Worm (Caenorhabditis elegans) whole organism, L4 larva: ENCODE data around the gene T16A9.3.

Experiments used
- T26A8.4 ChIP-seq: fragments of 200-800 bp; sonication (Bioruptor generic); IDR thresholded peaks from 2 replicates; pipeline ENCODE4 v1.3.6; 2022; ENCODE audit warnings: missing genetic modification characterization, missing compliant biosample characterization
- ZK546.5 ChIP-seq, 2 experiments: sonication (generic microtip); optimal IDR thresholded peaks; 2 replicates each; lab custom pipeline; 2017; ENCODE audit warnings: missing biosample characterization in 2 of 2, missing genetic modification characterization in 2 of 2
- aly-2 ChIP-seq: sonication (generic microtip); optimal IDR thresholded peaks from 2 replicates; lab custom pipeline; 2018; ENCODE audit warnings: missing biosample characterization, missing genetic modification characterization
- daf-19 ChIP-seq: fragments of 200-800 bp; sonication (Bioruptor generic); conservative IDR thresholded peaks from 2 replicates; pipeline ENCODE4 v1.3.6; 2022; ENCODE audit warnings: missing genetic modification characterization, missing compliant biosample characterization
- dmd-6 ChIP-seq: fragments of 200-800 bp; sonication (Bioruptor generic); IDR thresholded peaks from 2 replicates; pipeline ENCODE4 v1.3.6; 2022; ENCODE audit warnings: missing genetic modification reagents, missing genetic modification characterization, missing compliant biosample characterization
- dpl-1 ChIP-seq: fragments of 150-350 bp; optimal IDR thresholded peaks from 2 replicates; lab custom pipeline; 2014; ENCODE audit warnings: missing biosample characterization, missing genetic modification reagents, missing genetic modification characterization
- dve-1 ChIP-seq: sonication (generic microtip); optimal IDR thresholded peaks from 2 replicates; lab custom pipeline; 2017; ENCODE audit warnings: antibody characterized with exemption, mild to moderate bottlenecking, missing genetic modification characterization, missing compliant biosample characterization; ENCODE audit not compliant: insufficient read depth
- egl-27 ChIP-seq: sonication (generic microtip); optimal IDR thresholded peaks from 3 replicates; lab custom pipeline; 2017; ENCODE audit warnings: missing biosample characterization, missing genetic modification reagents, missing genetic modification characterization
- gei-8 ChIP-seq: fragments of 200-800 bp; sonication (Bioruptor generic); optimal IDR thresholded peaks from 2 replicates; lab custom pipeline; 2018; ENCODE audit warnings: mild to moderate bottlenecking, missing genetic modification characterization, missing compliant biosample characterization
- hlh-11 ChIP-seq: fragments of 200-800 bp; sonication (Bioruptor generic); optimal IDR thresholded peaks from 2 replicates; lab custom pipeline; 2018; ENCODE audit warnings: mild to moderate bottlenecking, missing genetic modification characterization, missing compliant biosample characterization
- hmg-1.1 ChIP-seq: fragments of 200-800 bp; sonication (Bioruptor generic); IDR thresholded peaks from 2 replicates; pipeline ENCODE4 v1.3.6; 2022; ENCODE audit warnings: missing genetic modification reagents, missing genetic modification characterization, missing compliant biosample characterization
- jun-1 ChIP-seq: fragments of 150-350 bp; optimal IDR thresholded peaks from 2 replicates; lab custom pipeline; 2014; ENCODE audit warnings: missing biosample characterization, missing genetic modification reagents, missing genetic modification characterization
- lin-29 ChIP-seq: fragments of 200-800 bp; sonication (Bioruptor generic); IDR thresholded peaks from 2 replicates; pipeline ENCODE4 v1.3.6; 2022; ENCODE audit warnings: missing genetic modification reagents, missing genetic modification characterization, missing compliant biosample characterization
- madf-9 ChIP-seq: fragments of 200-800 bp; sonication (Bioruptor generic); conservative IDR thresholded peaks from 2 replicates; pipeline ENCODE4 v1.3.6; 2022; ENCODE audit warnings: missing genetic modification reagents, missing genetic modification characterization, missing compliant biosample characterization
- mdl-1 ChIP-seq, 2 experiments: fragments of 150-350 bp in 1 of 2; sonication (generic microtip) in 1 of 2; optimal IDR thresholded peaks; 2 replicates each; lab custom pipeline; 2014 to 2017; ENCODE audit warnings: missing biosample characterization in 2 of 2, missing genetic modification characterization in 2 of 2
- mxl-2 ChIP-seq: fragments of 200-800 bp; sonication (Bioruptor generic); conservative IDR thresholded peaks from 2 replicates; pipeline ENCODE4 v1.3.6; 2022; ENCODE audit warnings: missing genetic modification reagents, missing genetic modification characterization, missing compliant biosample characterization
- nhr-10 ChIP-seq: fragments of 150-350 bp; optimal IDR thresholded peaks from 2 replicates; lab custom pipeline; 2014; ENCODE audit warnings: missing biosample characterization, missing genetic modification characterization
- nhr-237 ChIP-seq: sonication (generic microtip); optimal IDR thresholded peaks from 2 replicates; lab custom pipeline; 2017; ENCODE audit warnings: missing biosample characterization, missing genetic modification characterization
- nhr-48 ChIP-seq: sonication (generic microtip); optimal IDR thresholded peaks from 2 replicates; lab custom pipeline; 2016; ENCODE audit warnings: mild to moderate bottlenecking, missing genetic modification characterization, missing compliant biosample characterization
- pha-4 ChIP-seq, 2 experiments: fragments of 150-350 bp in 1 of 2; fragments of 200-800 bp in 1 of 2; sonication (Bioruptor generic) in 1 of 2; IDR thresholded peaks in 1 of 2; optimal IDR thresholded peaks in 1 of 2; 2 replicates each; pipeline versions ENCODE4 v1.3.6 to Lab custom; 2014 to 2022; ENCODE audit warnings: missing genetic modification characterization in 2 of 2, missing genetic modification reagents in 2 of 2, missing biosample characterization in 1 of 2, missing compliant biosample characterization in 1 of 2
- pqm-1 ChIP-seq: sonication (generic microtip); optimal IDR thresholded peaks from 2 replicates; lab custom pipeline; 2017; ENCODE audit warnings: missing biosample characterization, missing genetic modification characterization
- saeg-2 ChIP-seq: fragments of 200-800 bp; sonication (Bioruptor generic); IDR thresholded peaks from 2 replicates; pipeline ENCODE4 v1.3.6; 2022; ENCODE audit warnings: missing genetic modification reagents, missing genetic modification characterization, missing compliant biosample characterization
- zfp-2 ChIP-seq: sonication (generic microtip); optimal IDR thresholded peaks from 2 replicates; lab custom pipeline; 2016; ENCODE audit warnings: mild to moderate bottlenecking, missing genetic modification characterization, missing compliant biosample characterization
- zfp-3 ChIP-seq: fragments of 200-800 bp; sonication (Bioruptor generic); conservative IDR thresholded peaks from 2 replicates; pipeline ENCODE4 v1.3.6; 2022; ENCODE audit warnings: missing genetic modification reagents, missing genetic modification characterization, missing compliant biosample characterization
- zip-11 ChIP-seq: fragments of 200-800 bp; sonication (Bioruptor generic); IDR thresholded peaks from 2 replicates; pipeline ENCODE4 v1.3.6; 2022; ENCODE audit warnings: missing genetic modification characterization, missing compliant biosample characterization

T16A9.3 gene

DNA sequence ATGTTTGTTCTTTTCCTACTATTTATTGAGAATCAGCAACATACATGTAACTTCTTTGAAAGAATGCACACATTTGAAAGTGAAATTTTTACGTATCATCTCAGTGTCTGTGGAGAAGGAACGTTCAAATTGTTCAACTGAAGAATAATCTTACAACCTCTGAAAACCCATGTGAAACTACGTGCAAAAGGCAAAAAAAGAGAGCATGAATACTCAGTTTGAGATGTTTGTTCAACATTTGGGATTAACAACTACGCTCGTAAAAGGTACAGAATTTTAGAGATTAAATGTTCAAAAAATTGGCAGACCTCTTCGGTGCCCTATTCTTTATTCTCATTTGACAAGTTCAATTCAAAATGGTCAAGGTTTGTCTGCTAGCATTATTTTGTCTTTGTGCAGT is 46.7 kb downstream of the T16A9.3 start, which contains the start of gene K02E11.5:
Gene K02E11.5, plus strand, starts transcription at position 301 of the 400 bp plus-strand sequence.
- TF ChIP-seq hlh-11, result no peak
- TF ChIP-seq hmg-1.1 (GFP tag; lab: Robert Waterston, UW), result no peak
- no peak for TF ChIP-seq pqm-1 (tag; lab: Kevin White, UChicago)
- TF ChIP-seq nhr-48 (tag; lab: Kevin White, UChicago), result no peak
- no peak for TF ChIP-seq nhr-10 (tag; lab: Kevin White, UChicago)
- no peak for TF ChIP-seq aly-2 (tag; lab: Kevin White, UChicago)
- no peak for TF ChIP-seq madf-9
- no peak for TF ChIP-seq dmd-6 (GFP tag; lab: Robert Waterston, UW)
- TF ChIP-seq zfp-3, result no peak
- no peak for TF ChIP-seq pha-4 (GFP tag; IDR thresholded peaks at IDR 0.05; lab: Robert Waterston, UW)
- no peak for TF ChIP-seq pha-4 (tag; optimal IDR thresholded peaks at IDR 0.05; lab: Kevin White, UChicago)
- TF ChIP-seq zip-11, result no peak
- TF ChIP-seq dpl-1 (GFP tag; lab: Kevin White, UChicago), result no peak
- no peak for TF ChIP-seq T26A8.4 (GFP tag; lab: Robert Waterston, UW)

DNA sequence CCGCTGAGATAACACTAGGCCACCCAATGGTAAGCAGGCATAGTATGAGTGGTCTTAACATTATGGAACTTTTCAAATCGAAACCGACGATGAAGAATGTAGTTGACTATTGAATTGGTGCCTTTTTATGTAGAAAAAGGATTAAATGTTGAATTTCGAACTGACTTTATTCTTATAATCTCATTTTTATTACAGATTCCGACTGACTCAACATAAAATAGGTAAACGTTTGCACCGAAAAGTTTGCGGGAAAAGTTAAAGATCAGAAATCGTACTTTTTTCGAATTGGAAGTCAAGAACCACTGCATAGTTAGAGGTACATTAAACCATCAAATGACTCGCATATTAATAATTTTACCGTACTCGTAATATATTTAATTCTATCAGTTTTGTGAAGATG is 48.9 kb downstream of the T16A9.3 start, which contains the start of gene K02E11.7:
Gene K02E11.7, minus strand, starts transcription at position 101 of the 400 bp plus-strand sequence.
- TF ChIP-seq dpl-1 (GFP tag; lab: Kevin White, UChicago) (no peak), zfp-2 (tag; lab: Kevin White, UChicago) (no peak), nhr-237 (tag; lab: Kevin White, UChicago) (no peak), gei-8 (GFP tag; lab: Kevin White, UChicago) (no peak), lin-29 (GFP tag; lab: Robert Waterston, UW) (no peak), egl-27 (tag; lab: Kevin White, UChicago) (no peak), nhr-48 (tag; lab: Kevin White, UChicago) (no peak), jun-1 (tag; lab: Kevin White, UChicago) (no peak)
- TF ChIP-seq, all 104 proteins: peak for 0

- TF ChIP-seq pha-4 (GFP tag; IDR thresholded peaks at IDR 0.05; lab: Robert Waterston, UW) (no peak), pha-4 (tag; optimal IDR thresholded peaks at IDR 0.05; lab: Kevin White, UChicago) (no peak), nhr-48 (tag; lab: Kevin White, UChicago) (no peak), mxl-2 (no peak), dve-1 (no peak), daf-19 (no peak), saeg-2 (GFP tag; lab: Robert Waterston, UW) (no peak), mdl-1 (tag; optimal IDR thresholded peaks at IDR 0.05; lab: Kevin White, UChicago) (no peak), ZK546.5 (tag; optimal IDR thresholded peaks at IDR 0.05; lab: Kevin White, UChicago) (no peak)
These were observed 51.5 kb downstream of the T16A9.3 start, which contains the start of gene sre-8 for ce11 chrV:14256813-14257212. sre-8 (plus strand) TSS chrV:14257113.
